Worm (Caenorhabditis elegans): ENCODE data around the gene W02B12.1.

ce11 chrII:11486698-11487234 lies 37.9 kb downstream of the W02B12.1 start, which contains the start of gene ttr-18:
- TF ChIP-seq ces-1 (GFP tag; optimal IDR thresholded peaks at IDR 0.05) (no peak), unc-120 (tag; optimal IDR thresholded peaks at IDR 0.05; ENCODE audit: poor library complexity, severe bottlenecking) (no peak), lsy-2 (tag; optimal IDR thresholded peaks at IDR 0.05) (no peak), blmp-1 (tag; optimal IDR thresholded peaks at IDR 0.05) (no peak), sptf-1 (tag; optimal IDR thresholded peaks at IDR 0.05) (no peak)
